Worm (Caenorhabditis elegans) whole organism, mixed stage, embryonic: ENCODE data around the gene D1025.10.

Experiments
- M03D4.4 ChIP-seq: sonication (generic microtip); optimal IDR thresholded peaks from 2 replicates; lab custom pipeline; 2017; ENCODE audit warnings: mild to moderate bottlenecking, missing genetic modification characterization, missing compliant biosample characterization
- blmp-1 ChIP-seq: fragments of 150-350 bp; optimal IDR thresholded peaks from 2 replicates; lab custom pipeline; 2014; ENCODE audit warnings: missing biosample characterization, missing genetic modification characterization
- ceh-43 ChIP-seq: fragments of 200-800 bp; sonication (Bioruptor generic); optimal IDR thresholded peaks from 2 replicates; lab custom pipeline; 2018; ENCODE audit warnings: mild to moderate bottlenecking, missing genetic modification characterization, moderate library complexity, missing compliant biosample characterization
- ceh-83 ChIP-seq: fragments of 200-800 bp; sonication (Bioruptor generic); optimal IDR thresholded peaks from 2 replicates; lab custom pipeline; 2018; ENCODE audit warnings: mild to moderate bottlenecking, missing genetic modification characterization, missing compliant biosample characterization
- cnd-1 ChIP-seq: fragments of 200-800 bp; sonication (Bioruptor generic); optimal IDR thresholded peaks from 2 replicates; lab custom pipeline; 2018; ENCODE audit warnings: mild to moderate bottlenecking, missing genetic modification characterization, missing compliant biosample characterization
- drap-1 ChIP-seq: fragments of 200-800 bp; sonication (Bioruptor generic); optimal IDR thresholded peaks from 3 replicates; lab custom pipeline; 2018; ENCODE audit warnings: mild to moderate bottlenecking, missing genetic modification characterization, missing compliant biosample characterization
- elt-1 ChIP-seq: sonication (generic microtip); optimal IDR thresholded peaks from 2 replicates; lab custom pipeline; 2017; ENCODE audit warnings: missing genetic modification characterization, mild to moderate bottlenecking, missing compliant biosample characterization, antibody characterized with exemption, moderate library complexity, borderline replicate concordance; ENCODE audit not compliant: insufficient read depth
- flh-1 ChIP-seq: fragments of 200-800 bp; sonication (Bioruptor generic); optimal IDR thresholded peaks from 2 replicates; lab custom pipeline; 2018; ENCODE audit warnings: mild to moderate bottlenecking, missing genetic modification characterization, moderate library complexity, missing compliant biosample characterization
- ham-2 ChIP-seq: fragments of 200-800 bp; sonication (Bioruptor generic); optimal IDR thresholded peaks from 2 replicates; lab custom pipeline; 2018; ENCODE audit warnings: mild to moderate bottlenecking, missing genetic modification characterization, missing compliant biosample characterization
- hlh-1 ChIP-seq: fragments of 150-350 bp; optimal IDR thresholded peaks from 2 replicates; lab custom pipeline; 2014; ENCODE audit warnings: missing biosample characterization, missing genetic modification reagents, missing genetic modification characterization
- lin-13 ChIP-seq: fragments of 150-350 bp; optimal IDR thresholded peaks from 2 replicates; lab custom pipeline; 2014; ENCODE audit warnings: missing biosample characterization, missing genetic modification characterization
- lin-32 ChIP-seq: fragments of 200-800 bp; sonication (Bioruptor generic); optimal IDR thresholded peaks from 2 replicates; lab custom pipeline; 2018; ENCODE audit warnings: mild to moderate bottlenecking, missing genetic modification characterization, missing compliant biosample characterization
- mab-5 ChIP-seq: fragments of 150-350 bp; optimal IDR thresholded peaks from 2 replicates; lab custom pipeline; 2014; ENCODE audit warnings: missing biosample characterization, missing genetic modification characterization
- mls-2 ChIP-seq: sonication (generic microtip); optimal IDR thresholded peaks from 2 replicates; lab custom pipeline; 2016; ENCODE audit warnings: mild to moderate bottlenecking, missing genetic modification characterization, moderate library complexity, missing compliant biosample characterization
- nhr-2 ChIP-seq: fragments of 150-350 bp; optimal IDR thresholded peaks from 2 replicates; lab custom pipeline; 2014; ENCODE audit warnings: missing biosample characterization, missing genetic modification characterization
- nhr-237 ChIP-seq: fragments of 150-350 bp; optimal IDR thresholded peaks from 2 replicates; lab custom pipeline; 2014; ENCODE audit warnings: missing biosample characterization, missing genetic modification characterization
- nhr-28 ChIP-seq: fragments of 150-350 bp; optimal IDR thresholded peaks from 2 replicates; lab custom pipeline; 2014; ENCODE audit warnings: missing biosample characterization, missing genetic modification characterization
- sem-2 ChIP-seq: fragments of 200-800 bp; sonication (Bioruptor generic); optimal IDR thresholded peaks from 2 replicates; lab custom pipeline; 2018; ENCODE audit warnings: mild to moderate bottlenecking, missing genetic modification characterization, missing compliant biosample characterization
- snpc-4 ChIP-seq: fragments of 150-350 bp; optimal IDR thresholded peaks from 2 replicates; lab custom pipeline; 2014; ENCODE audit warnings: missing biosample characterization, missing genetic modification characterization
- sptf-1 ChIP-seq: sonication (generic microtip); optimal IDR thresholded peaks from 2 replicates; lab custom pipeline; 2017; ENCODE audit warnings: mild to moderate bottlenecking, missing genetic modification characterization, moderate library complexity, missing compliant biosample characterization
- tbx-8 ChIP-seq: fragments of 200-800 bp; sonication (Bioruptor generic); optimal IDR thresholded peaks from 2 replicates; lab custom pipeline; 2018; ENCODE audit warnings: mild to moderate bottlenecking, missing genetic modification characterization, moderate library complexity, missing compliant biosample characterization
- unc-120 ChIP-seq: sonication (generic microtip); optimal IDR thresholded peaks from 2 replicates; lab custom pipeline; 2017; ENCODE audit warnings: missing genetic modification characterization, missing compliant biosample characterization; ENCODE audit not compliant: poor library complexity, severe bottlenecking
- unc-39 ChIP-seq: fragments of 150-350 bp; optimal IDR thresholded peaks from 2 replicates; lab custom pipeline; 2014; ENCODE audit warnings: missing biosample characterization, missing genetic modification characterization
- unc-62 ChIP-seq: fragments of 150-350 bp; optimal IDR thresholded peaks from 2 replicates; lab custom pipeline; 2014; ENCODE audit warnings: missing biosample characterization, missing genetic modification reagents, missing genetic modification characterization
- zip-8 ChIP-seq: fragments of 150-350 bp; optimal IDR thresholded peaks from 2 replicates; lab custom pipeline; 2014; ENCODE audit warnings: missing biosample characterization, missing genetic modification characterization
- ztf-11 ChIP-seq: fragments of 150-350 bp; optimal IDR thresholded peaks from 2 replicates; lab custom pipeline; 2014; ENCODE audit warnings: missing biosample characterization, missing genetic modification characterization

The D1025.10 gene

ce11 chrX:14502116-14502587, 14.5 kb upstream of the D1025.10 start:
- TF ChIP-seq snpc-4 (tag; lab: Kevin White, UChicago), result no peak
- no peak for TF ChIP-seq elt-1
- TF ChIP-seq unc-62 (GFP tag; lab: Kevin White, UChicago), result peak; percentile 48
- no peak for TF ChIP-seq nhr-237 (tag; lab: Kevin White, UChicago)

- TF ChIP-seq mab-5, result no peak
- peak; percentile 17 for TF ChIP-seq lin-13 (tag; lab: Kevin White, UChicago)
- no peak for TF ChIP-seq sptf-1
- no peak for TF ChIP-seq ceh-43 (GFP tag; lab: Kevin White, UChicago)
- TF ChIP-seq elt-1, result no peak
- no peak for TF ChIP-seq snpc-4 (tag; lab: Kevin White, UChicago)
- TF ChIP-seq nhr-2 (tag; lab: Kevin White, UChicago), result peak; percentile 46
- no peak for TF ChIP-seq unc-39
- TF ChIP-seq sem-2, result no peak
- TF ChIP-seq flh-1 (GFP tag; lab: Kevin White, UChicago), result no peak
- TF ChIP-seq ham-2 (GFP tag; lab: Kevin White, UChicago), result no peak
- peak; percentile 90 for TF ChIP-seq unc-62 (GFP tag; lab: Kevin White, UChicago)
- peak; percentile 96 for TF ChIP-seq hlh-1 (tag; lab: Kevin White, UChicago)
These were observed 13.4 kb upstream of the D1025.10 start for ce11 chrX:14503282-14503681.

ce11 chrX:14503800-14504550, 12.7 kb upstream of the D1025.10 start, which contains the start of gene M163.1:
Gene M163.1, minus strand, starts transcription at chrX:14503824.
- TF ChIP-seq ham-2 (GFP tag; lab: Kevin White, UChicago) (peak; percentile 56), mls-2 (tag; lab: Kevin White, UChicago) (peak; percentile 56), hlh-1 (tag; lab: Kevin White, UChicago) (peak; percentile 66), blmp-1 (tag; lab: Kevin White, UChicago) (no peak), ceh-83 (peak; percentile 53), ztf-11 (tag; lab: Kevin White, UChicago) (no peak), cnd-1 (tag; lab: Kevin White, UChicago) (peak; percentile 16), zip-8 (tag; lab: Kevin White, UChicago) (no peak), flh-1 (GFP tag; lab: Kevin White, UChicago) (no peak), unc-62 (GFP tag; lab: Kevin White, UChicago) (peak; percentile 15), lin-32 (GFP tag; lab: Kevin White, UChicago) (peak; percentile 78), ceh-43 (GFP tag; lab: Kevin White, UChicago) (no peak), sptf-1 (peak; percentile 61), drap-1 (GFP tag; lab: Kevin White, UChicago) (peak; percentile 35), unc-120 (tag; lab: Kevin White, UChicago) (peak; percentile 61), M03D4.4 (peak; percentile 59), tbx-8 (GFP tag; lab: Kevin White, UChicago) (peak; percentile 41), nhr-2 (tag; lab: Kevin White, UChicago) (peak; percentile 76)

DNA sequence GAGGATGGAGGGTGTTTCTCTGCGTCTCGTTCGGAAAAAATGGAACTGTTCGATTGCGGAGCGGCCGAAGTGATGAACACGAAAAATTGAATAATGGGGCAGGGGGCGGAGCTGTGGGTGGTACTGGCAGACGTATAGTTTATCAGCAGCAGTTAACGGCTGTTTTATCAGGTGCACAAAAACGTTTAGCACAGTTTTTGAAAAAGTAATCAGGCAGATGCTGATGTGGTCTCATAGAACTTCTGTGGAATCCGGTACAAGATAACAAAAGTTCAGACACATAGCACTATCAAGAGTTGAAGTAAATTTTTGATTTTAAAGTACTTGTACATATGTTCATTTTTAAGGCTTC, 12.1 kb upstream of the D1025.10 start:
- no peak for TF ChIP-seq tbx-8 (GFP tag; lab: Kevin White, UChicago)
- TF ChIP-seq flh-1 (GFP tag; lab: Kevin White, UChicago), result no peak
- TF ChIP-seq nhr-28 (tag; lab: Kevin White, UChicago), result no peak
- no peak for TF ChIP-seq elt-1
- TF ChIP-seq ham-2 (GFP tag; lab: Kevin White, UChicago), result no peak

ce11 chrX:14505578-14506353, 10.9 kb upstream of the D1025.10 start:
- TF ChIP-seq blmp-1 (tag; lab: Kevin White, UChicago) (no peak), M03D4.4 (peak; percentile 52), mab-5 (no peak), nhr-2 (tag; lab: Kevin White, UChicago) (no peak), cnd-1 (tag; lab: Kevin White, UChicago) (peak; percentile 10)
